Worm (Caenorhabditis elegans) whole organism, L4 larva: Measurements from ENCODE around the gene srw-101.

ENCODE experiments used
- T26A8.4 ChIP-seq: fragments of 200-800 bp; sonication (Bioruptor generic); IDR thresholded peaks from 2 replicates; pipeline ENCODE4 v1.3.6; 2022; ENCODE audit warnings: missing genetic modification characterization, missing compliant biosample characterization
- Y75B8A.6 ChIP-seq: fragments of 200-800 bp; sonication (Bioruptor generic); IDR thresholded peaks from 2 replicates; pipeline ENCODE4 v1.3.6; 2022; ENCODE audit warnings: missing genetic modification reagents, missing genetic modification characterization, missing compliant biosample characterization
- ZK546.5 ChIP-seq, 2 experiments: sonication (generic microtip); optimal IDR thresholded peaks; 2 replicates each; lab custom pipeline; 2017; ENCODE audit warnings: missing biosample characterization in 2 of 2, missing genetic modification characterization in 2 of 2
- aha-1 ChIP-seq: fragments of 150-350 bp; peaks from one replicate; lab custom pipeline; 2014; ENCODE audit warnings: missing biosample characterization, missing genetic modification characterization
- arid-1 ChIP-seq: fragments of 200-800 bp; sonication (Bioruptor generic); conservative IDR thresholded peaks from 2 replicates; pipeline ENCODE4 v1.3.6; 2022; ENCODE audit warnings: missing genetic modification reagents, missing genetic modification characterization, missing compliant biosample characterization
- attf-4 ChIP-seq: sonication (generic microtip); optimal IDR thresholded peaks from 3 replicates; lab custom pipeline; 2017; ENCODE audit warnings: missing biosample characterization, missing genetic modification characterization
- cey-2 ChIP-seq: sonication (generic microtip); optimal IDR thresholded peaks from 3 replicates; lab custom pipeline; 2017; ENCODE audit warnings: missing genetic modification characterization, mild to moderate bottlenecking, missing compliant biosample characterization, antibody characterized with exemption, borderline replicate concordance; ENCODE audit not compliant: insufficient read depth
- daf-16 ChIP-seq, 3 experiments: sonication (generic microtip); optimal IDR thresholded peaks; 2 replicates each; lab custom pipeline; 2016 to 2017; ENCODE audit warnings: missing genetic modification characterization in 3 of 3, missing genetic modification reagents in 3 of 3, mild to moderate bottlenecking in 2 of 3, missing compliant biosample characterization in 2 of 3, missing biosample characterization in 1 of 3, moderate library complexity in 1 of 3
- daf-8 ChIP-seq: fragments of 200-800 bp; sonication (Bioruptor generic); IDR thresholded peaks from 2 replicates; pipeline ENCODE4 v1.3.6; 2022; ENCODE audit warnings: missing genetic modification characterization, missing compliant biosample characterization
- dmd-6 ChIP-seq: fragments of 200-800 bp; sonication (Bioruptor generic); IDR thresholded peaks from 2 replicates; pipeline ENCODE4 v1.3.6; 2022; ENCODE audit warnings: missing genetic modification reagents, missing genetic modification characterization, missing compliant biosample characterization
- dmd-9 ChIP-seq: fragments of 200-800 bp; sonication (Bioruptor generic); IDR thresholded peaks from 2 replicates; pipeline ENCODE4 v1.3.6; 2022; ENCODE audit warnings: missing genetic modification reagents, missing genetic modification characterization, missing compliant biosample characterization
- dve-1 ChIP-seq: sonication (generic microtip); optimal IDR thresholded peaks from 2 replicates; lab custom pipeline; 2017; ENCODE audit warnings: antibody characterized with exemption, mild to moderate bottlenecking, missing genetic modification characterization, missing compliant biosample characterization; ENCODE audit not compliant: insufficient read depth
- egl-27 ChIP-seq: sonication (generic microtip); optimal IDR thresholded peaks from 3 replicates; lab custom pipeline; 2017; ENCODE audit warnings: missing biosample characterization, missing genetic modification reagents, missing genetic modification characterization
- egl-43 ChIP-seq: fragments of 200-800 bp; sonication (Bioruptor generic); IDR thresholded peaks from 2 replicates; pipeline ENCODE4 v1.3.6; 2022; ENCODE audit warnings: missing genetic modification reagents, missing genetic modification characterization, missing compliant biosample characterization
- hlh-30 ChIP-seq: sonication (generic microtip); optimal IDR thresholded peaks from 2 replicates; lab custom pipeline; 2017; ENCODE audit warnings: antibody characterized with exemption, mild to moderate bottlenecking, missing genetic modification characterization, missing compliant biosample characterization; ENCODE audit not compliant: insufficient read depth
- jun-1 ChIP-seq: fragments of 150-350 bp; optimal IDR thresholded peaks from 2 replicates; lab custom pipeline; 2014; ENCODE audit warnings: missing biosample characterization, missing genetic modification reagents, missing genetic modification characterization
- lin-13 ChIP-seq: fragments of 150-350 bp; optimal IDR thresholded peaks from 2 replicates; lab custom pipeline; 2014; ENCODE audit warnings: missing biosample characterization, missing genetic modification reagents, missing genetic modification characterization
- lsy-2 ChIP-seq, 2 experiments: fragments of 150-350 bp in 1 of 2; sonication (generic microtip) in 1 of 2; optimal IDR thresholded peaks; 2 replicates each; lab custom pipeline; 2014 to 2017; ENCODE audit warnings: missing biosample characterization in 2 of 2, missing genetic modification characterization in 2 of 2
- mdt-29 ChIP-seq: fragments of 200-800 bp; sonication (Bioruptor generic); IDR thresholded peaks from 2 replicates; pipeline ENCODE4 v1.3.6; 2022; ENCODE audit warnings: missing genetic modification reagents, missing genetic modification characterization, missing compliant biosample characterization
- mes-2 ChIP-seq: sonication (generic microtip); optimal IDR thresholded peaks from 2 replicates; lab custom pipeline; 2016; ENCODE audit warnings: missing genotype, mild to moderate bottlenecking, missing genetic modification characterization, missing compliant biosample characterization; ENCODE audit not compliant: poor library complexity, severe bottlenecking
- mxl-2 ChIP-seq: fragments of 200-800 bp; sonication (Bioruptor generic); conservative IDR thresholded peaks from 2 replicates; pipeline ENCODE4 v1.3.6; 2022; ENCODE audit warnings: missing genetic modification reagents, missing genetic modification characterization, missing compliant biosample characterization
- nhr-28 ChIP-seq: fragments of 150-350 bp; optimal IDR thresholded peaks from 2 replicates; lab custom pipeline; 2014; ENCODE audit warnings: missing biosample characterization, missing genetic modification characterization
- nhr-42 ChIP-seq: fragments of 200-800 bp; sonication (Bioruptor generic); IDR thresholded peaks from 2 replicates; pipeline ENCODE4 v1.3.6; 2022; ENCODE audit warnings: missing genetic modification characterization, missing compliant biosample characterization
- nhr-77 ChIP-seq: fragments of 150-350 bp; optimal IDR thresholded peaks from 2 replicates; lab custom pipeline; 2014; ENCODE audit warnings: missing biosample characterization, missing genetic modification characterization
- php-3 ChIP-seq: fragments of 200-800 bp; sonication (Bioruptor generic); IDR thresholded peaks from 2 replicates; pipeline ENCODE4 v1.3.6; 2022; ENCODE audit warnings: missing genetic modification reagents, missing genetic modification characterization, missing compliant biosample characterization
- pqm-1 ChIP-seq: sonication (generic microtip); optimal IDR thresholded peaks from 2 replicates; lab custom pipeline; 2017; ENCODE audit warnings: missing biosample characterization, missing genetic modification characterization
- saeg-2 ChIP-seq: fragments of 200-800 bp; sonication (Bioruptor generic); IDR thresholded peaks from 2 replicates; pipeline ENCODE4 v1.3.6; 2022; ENCODE audit warnings: missing genetic modification reagents, missing genetic modification characterization, missing compliant biosample characterization
- sdz-12 ChIP-seq: fragments of 200-800 bp; sonication (Bioruptor generic); optimal IDR thresholded peaks from 2 replicates; lab custom pipeline; 2018; ENCODE audit warnings: mild to moderate bottlenecking, missing genetic modification characterization, missing compliant biosample characterization
- set-16 ChIP-seq: fragments of 200-800 bp; sonication (Bioruptor generic); IDR thresholded peaks from 2 replicates; pipeline ENCODE4 v1.3.6; 2022; ENCODE audit warnings: missing genetic modification reagents, missing genetic modification characterization, missing compliant biosample characterization
- snpc-1.2 ChIP-seq: fragments of 200-800 bp; sonication (Bioruptor generic); IDR thresholded peaks from 2 replicates; pipeline ENCODE4 v1.3.6; 2022; ENCODE audit warnings: missing genetic modification reagents, missing genetic modification characterization, missing compliant biosample characterization
- unc-39 ChIP-seq: sonication (generic microtip); optimal IDR thresholded peaks from 2 replicates; lab custom pipeline; 2017; ENCODE audit warnings: missing biosample characterization, missing genetic modification characterization
- unc-62 ChIP-seq, 3 experiments: fragments of 150-350 bp in 1 of 3; sonication (generic microtip); optimal IDR thresholded peaks in 2 of 3; peaks in 1 of 3; 1 replicate in 1 of 3; 2 replicates in 2 of 3; lab custom pipeline; 2014 to 2017; ENCODE audit warnings: missing biosample characterization in 3 of 3, missing genetic modification characterization in 3 of 3, missing genetic modification reagents in 3 of 3, missing genotype in 1 of 3
- zip-11 ChIP-seq: fragments of 200-800 bp; sonication (Bioruptor generic); IDR thresholded peaks from 2 replicates; pipeline ENCODE4 v1.3.6; 2022; ENCODE audit warnings: missing genetic modification characterization, missing compliant biosample characterization
- zip-2 ChIP-seq: fragments of 150-350 bp; optimal IDR thresholded peaks from 2 replicates; lab custom pipeline; 2014; ENCODE audit warnings: missing biosample characterization, missing genetic modification characterization
- ztf-7 ChIP-seq: fragments of 150-350 bp; optimal IDR thresholded peaks from 2 replicates; lab custom pipeline; 2014; ENCODE audit warnings: missing biosample characterization, missing genetic modification characterization

Gene srw-101

DNA sequence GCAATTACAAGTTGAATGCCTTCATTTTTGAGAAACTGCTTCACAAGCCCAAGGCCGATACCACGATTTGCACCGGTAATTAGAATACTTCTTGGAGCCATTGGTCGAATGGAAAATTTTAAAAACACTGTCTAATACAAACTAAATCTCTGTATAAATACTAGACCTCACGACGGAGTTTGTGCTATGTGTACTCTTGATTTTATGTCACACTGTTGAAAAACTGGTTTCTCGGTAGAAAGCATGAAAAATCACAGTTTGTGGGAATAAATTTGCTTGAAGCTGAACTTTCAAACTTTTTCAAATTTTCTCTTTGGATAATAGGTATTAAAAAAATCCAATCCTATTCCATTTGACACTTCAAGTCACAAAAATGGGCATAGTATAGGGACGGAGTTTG is 33.5 kb downstream of the srw-101 start, which contains the start of gene ZK697.14:
Gene ZK697.14, minus strand, starts transcription at position 101 of the 400 bp plus-strand sequence.
- no peak for TF ChIP-seq ztf-7
- TF ChIP-seq zip-11 (GFP tag; lab: Robert Waterston, UW): no peak
- TF ChIP-seq mdt-29 (GFP tag; lab: Robert Waterston, UW): no peak
- TF ChIP-seq arid-1: no peak
- no peak for TF ChIP-seq egl-27 (tag; lab: Kevin White, UChicago)
- TF ChIP-seq saeg-2 (GFP tag; lab: Robert Waterston, UW): no peak
- no peak for TF ChIP-seq egl-43 (GFP tag; lab: Robert Waterston, UW)
- TF ChIP-seq hlh-30 (tag; lab: Kevin White, UChicago): no peak
- TF ChIP-seq snpc-1.2 (GFP tag; lab: Robert Waterston, UW): no peak
- no peak for TF ChIP-seq unc-39 (tag; lab: Kevin White, UChicago)
- no peak for TF ChIP-seq jun-1 (tag; lab: Kevin White, UChicago)
- TF ChIP-seq attf-4 (tag; lab: Kevin White, UChicago): no peak
- TF ChIP-seq dmd-9 (GFP tag; lab: Robert Waterston, UW): no peak
- no peak for TF ChIP-seq ZK546.5 (tag; optimal IDR thresholded peaks at IDR 0.05; lab: Kevin White, UChicago)

DNA sequence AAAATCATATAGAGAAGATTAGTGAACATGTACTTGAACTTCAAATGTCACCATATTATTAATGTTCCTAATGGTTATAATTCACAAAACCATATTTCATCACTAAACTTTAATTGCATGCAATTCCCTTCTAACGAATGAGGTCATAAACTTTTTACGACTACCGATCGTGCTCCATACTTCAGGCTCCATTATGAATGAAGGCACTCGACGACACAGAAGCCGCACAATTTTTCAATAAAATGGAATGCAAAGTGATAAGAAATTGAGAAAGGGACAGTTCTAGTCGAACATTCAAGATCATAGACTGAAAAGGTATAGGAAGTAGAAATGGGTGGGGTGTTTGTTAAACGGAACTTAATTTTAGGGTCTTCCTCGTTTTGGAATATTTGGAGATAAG is 34.0 kb downstream of the srw-101 start:
- TF ChIP-seq sdz-12 (GFP tag; lab: Kevin White, UChicago) (no peak), set-16 (GFP tag; lab: Robert Waterston, UW) (no peak), unc-62 (GFP tag; optimal IDR thresholded peaks at IDR 0.05 in 1 of 2; lab: Kevin White, UChicago) (peak in 1 of 2 experiments; percentile 70), unc-62 (tag; optimal IDR thresholded peaks at IDR 0.05; lab: Kevin White, UChicago) (no peak), php-3 (GFP tag; lab: Robert Waterston, UW) (0 out of 2 replicates have a peak, but pooled peaks have one; percentile 13), mxl-2 (GFP tag; lab: Robert Waterston, UW) (no peak), dve-1 (tag; lab: Kevin White, UChicago) (no peak), mes-2 (tag; lab: Kevin White, UChicago) (no peak), nhr-28 (tag; lab: Kevin White, UChicago) (no peak), pqm-1 (tag; lab: Kevin White, UChicago) (peak; percentile 55), dmd-6 (GFP tag; lab: Robert Waterston, UW) (peak; percentile 37; the same call in 1 of the 2 replicates)

DNA sequence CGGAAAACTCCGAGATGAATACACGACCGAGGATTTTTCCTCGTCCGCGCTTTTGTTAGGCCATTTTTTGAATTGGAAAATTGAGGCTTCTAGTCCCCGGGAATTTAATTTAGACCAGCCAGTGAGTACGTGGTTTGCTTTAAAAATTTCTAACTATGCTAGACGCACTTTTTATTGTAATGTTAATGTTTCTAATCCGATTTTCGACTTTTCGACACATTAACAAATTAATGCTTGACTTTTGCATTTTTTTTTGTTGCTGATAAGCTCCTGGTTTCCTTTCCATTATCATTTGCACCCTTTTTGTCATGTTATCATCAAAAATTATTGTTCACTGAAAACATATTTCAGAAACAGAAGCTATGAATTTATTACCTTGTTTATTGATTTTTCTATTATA is 34.8 kb downstream of the srw-101 start, which contains the start of gene clec-204:
Gene clec-204, plus strand, starts transcription at position 301 of the 400 bp plus-strand sequence.
- TF ChIP-seq daf-8 (GFP tag; lab: Robert Waterston, UW) (no peak), cey-2 (tag; lab: Kevin White, UChicago) (no peak), aha-1 (tag; lab: Kevin White, UChicago) (peak; percentile 23), lsy-2 (tag; optimal IDR thresholded peaks at IDR 0.05; lab: Kevin White, UChicago) (no peak), lin-13 (GFP tag; lab: Kevin White, UChicago) (no peak), T26A8.4 (GFP tag; lab: Robert Waterston, UW) (no peak), pqm-1 (tag; lab: Kevin White, UChicago) (peak; percentile 55), Y75B8A.6 (GFP tag; lab: Robert Waterston, UW) (no peak), egl-43 (GFP tag; lab: Robert Waterston, UW) (no peak), zip-2 (tag; lab: Kevin White, UChicago) (no peak), zip-11 (GFP tag; lab: Robert Waterston, UW) (no peak)

DNA sequence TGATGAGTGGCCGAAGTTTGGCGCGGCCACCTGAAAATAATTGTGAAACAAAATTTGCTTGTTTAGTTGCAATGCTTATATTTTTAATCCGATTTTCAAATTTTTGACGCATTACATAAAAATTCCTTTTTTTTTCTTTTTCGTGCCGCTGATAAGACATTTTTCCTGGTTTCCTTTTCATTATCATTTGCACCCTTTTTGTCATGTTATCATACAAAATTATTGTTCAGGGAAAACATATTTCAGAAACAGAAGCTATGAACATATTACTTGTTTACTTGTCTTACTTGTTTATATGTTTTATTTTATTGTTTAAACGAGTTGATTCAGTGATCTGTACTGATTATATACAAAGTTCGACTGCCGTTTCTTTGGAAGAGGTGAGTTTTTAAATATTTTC is 38.6 kb downstream of the srw-101 start, which contains the start of gene clec-205:
Gene clec-205, plus strand, starts transcription at position 212 of the 400 bp plus-strand sequence.
- TF ChIP-seq nhr-42 (GFP tag; lab: Robert Waterston, UW): no peak
- TF ChIP-seq nhr-77 (tag; lab: Kevin White, UChicago): peak; percentile 1
- TF ChIP-seq dmd-6 (GFP tag; lab: Robert Waterston, UW): peak; percentile 36; the same call in 1 of the 2 replicates
- peak; percentile 53 for TF ChIP-seq pqm-1 (tag; lab: Kevin White, UChicago)
- no peak for TF ChIP-seq daf-16 (GFP tag; optimal IDR thresholded peaks at IDR 0.05; lab: Kevin White, UChicago)
- TF ChIP-seq daf-16 (tag; optimal IDR thresholded peaks at IDR 0.05; lab: Kevin White, UChicago): peak; percentile 86
- peak; percentile 39 for TF ChIP-seq nhr-28 (tag; lab: Kevin White, UChicago)
